Fruit fly (Drosophila melanogaster) whole organism, embryonic: Measurements from ENCODE around the gene Snup.

ENCODE experiments used
- Bgb ChIP-seq: fragments of 200-800 bp; sonication (Bioruptor generic); IDR thresholded peaks from 2 replicates; pipeline ENCODE4 v1.3.6; 2022; ENCODE audit warnings: missing biosample characterization, missing genetic modification characterization; ENCODE audit not compliant: partially characterized antibody
- CG10147 ChIP-seq: fragments of 200-800 bp; sonication (Bioruptor generic); optimal IDR thresholded peaks from 2 replicates; lab custom pipeline; 2019; ENCODE audit warnings: missing biosample characterization, mild to moderate bottlenecking, missing genetic modification characterization, moderate library complexity
- CG10366 ChIP-seq: fragments of 200-800 bp; sonication (Bioruptor generic); IDR thresholded peaks from 2 replicates; pipeline ENCODE4 v1.3.6; 2022; ENCODE audit warnings: missing biosample characterization, missing genetic modification characterization
- CG10543 ChIP-seq: fragments of 200-800 bp; sonication (Bioruptor generic); optimal IDR thresholded peaks from 3 replicates; lab custom pipeline; 2017; ENCODE audit warnings: missing biosample characterization, mild to moderate bottlenecking, missing genetic modification characterization, moderate library complexity
- CG11093 ChIP-seq: fragments of 200-800 bp; sonication (Bioruptor generic); IDR thresholded peaks from 3 replicates; pipeline ENCODE4 v1.3.6; 2022; ENCODE audit warnings: missing biosample characterization, missing genetic modification characterization
- CG11398 ChIP-seq: fragments of 200-800 bp; sonication (Bioruptor generic); optimal IDR thresholded peaks from 2 replicates; lab custom pipeline; 2016; ENCODE audit warnings: missing biosample characterization, missing genetic modification characterization
- CG12071 ChIP-seq: fragments of 200-800 bp; sonication (Bioruptor generic); optimal IDR thresholded peaks from 3 replicates; lab custom pipeline; 2018; ENCODE audit warnings: missing biosample characterization, mild to moderate bottlenecking, missing genetic modification characterization
- CG12236 ChIP-seq: fragments of 200-800 bp; sonication (Bioruptor generic); optimal IDR thresholded peaks from 2 replicates; lab custom pipeline; 2016; ENCODE audit warnings: missing biosample characterization, missing genetic modification characterization
- CG12659 ChIP-seq: fragments of 200-800 bp; sonication (Bioruptor generic); optimal IDR thresholded peaks from 3 replicates; lab custom pipeline; 2017; ENCODE audit warnings: mild to moderate bottlenecking, missing biosample characterization, missing genetic modification reagents, missing genetic modification characterization
- CG12744 ChIP-seq: fragments of 200-800 bp; sonication (Bioruptor generic); optimal IDR thresholded peaks from 2 replicates; lab custom pipeline; 2016; ENCODE audit warnings: missing biosample characterization, missing genetic modification characterization
- CG14710 ChIP-seq: fragments of 200-800 bp; sonication (Bioruptor generic); optimal IDR thresholded peaks from 3 replicates; lab custom pipeline; 2019; ENCODE audit warnings: missing biosample characterization, mild to moderate bottlenecking, missing genetic modification characterization, moderate library complexity
- CG16813 ChIP-seq: fragments of 200-800 bp; sonication (Bioruptor generic); IDR thresholded peaks from 3 replicates; pipeline ENCODE4 v1.3.6; 2022; ENCODE audit warnings: missing biosample characterization, missing genetic modification characterization; ENCODE audit not compliant: partially characterized antibody
- CG17359 ChIP-seq: fragments of 200-800 bp; sonication (Bioruptor generic); optimal IDR thresholded peaks from 3 replicates; lab custom pipeline; 2018; ENCODE audit warnings: missing biosample characterization, mild to moderate bottlenecking, missing genetic modification characterization, moderate library complexity
- CG2129 ChIP-seq: fragments of 200-800 bp; sonication (Bioruptor generic); IDR thresholded peaks from 2 replicates; pipeline ENCODE4 v1.3.6; 2022; ENCODE audit warnings: missing biosample characterization, missing genetic modification characterization; ENCODE audit not compliant: partially characterized antibody
- CG4424 ChIP-seq: fragments of 200-800 bp; sonication (Bioruptor generic); optimal IDR thresholded peaks from 3 replicates; lab custom pipeline; 2016; ENCODE audit warnings: missing biosample characterization, missing genetic modification characterization
- CG4730 ChIP-seq: fragments of 200-800 bp; sonication (Bioruptor generic); IDR thresholded peaks from 2 replicates; pipeline ENCODE4 v1.3.6; 2022; ENCODE audit warnings: missing biosample characterization, missing genetic modification characterization
- CG5245 ChIP-seq: fragments of 200-800 bp; sonication (Bioruptor generic); optimal IDR thresholded peaks from 3 replicates; lab custom pipeline; 2016; ENCODE audit warnings: missing biosample characterization, missing genetic modification characterization
- CG6791 ChIP-seq: fragments of 200-800 bp; sonication (Bioruptor generic); IDR thresholded peaks from 3 replicates; pipeline ENCODE4 v1.3.6; 2022; ENCODE audit warnings: missing biosample characterization, missing genetic modification characterization; ENCODE audit not compliant: partially characterized antibody
- D19A ChIP-seq: fragments of 200-800 bp; optimal IDR thresholded peaks from 3 replicates; lab custom pipeline; 2019; ENCODE audit warnings: missing biosample characterization, mild to moderate bottlenecking, missing genetic modification characterization, moderate library complexity
- Dfd ChIP-seq, 2 experiments: fragments of >200 bp; optimal IDR thresholded peaks; 2 replicates each; lab custom pipeline; 2017; ENCODE audit warnings: missing biosample characterization in 2 of 2, missing genetic modification characterization in 2 of 2
- Doc3 ChIP-seq: fragments of 200-800 bp; sonication (Bioruptor generic); IDR thresholded peaks from 3 replicates; pipeline ENCODE4 v1.3.6; 2022; ENCODE audit warnings: missing biosample characterization, missing genetic modification characterization; ENCODE audit not compliant: partially characterized antibody
- Dp ChIP-seq: fragments of 200-800 bp; sonication (Bioruptor generic); optimal IDR thresholded peaks from 2 replicates; lab custom pipeline; 2018; ENCODE audit warnings: missing biosample characterization, mild to moderate bottlenecking, missing genetic modification characterization, moderate library complexity
- Fer1 ChIP-seq: fragments of 200-800 bp; sonication (Bioruptor generic); optimal IDR thresholded peaks from 2 replicates; lab custom pipeline; 2017; ENCODE audit warnings: missing biosample characterization, mild to moderate bottlenecking, missing genetic modification characterization
- Hmx ChIP-seq: fragments of 200-800 bp; sonication (Bioruptor generic); optimal IDR thresholded peaks from 2 replicates; lab custom pipeline; 2016; ENCODE audit warnings: missing biosample characterization, missing genetic modification characterization
- Hr3 ChIP-seq: fragments of 200-800 bp; sonication (Bioruptor generic); optimal IDR thresholded peaks from 3 replicates; lab custom pipeline; 2016; ENCODE audit warnings: missing biosample characterization, missing genetic modification characterization
- MESR4 ChIP-seq: fragments of 200-800 bp; sonication (Bioruptor generic); optimal IDR thresholded peaks from 2 replicates; lab custom pipeline; 2018; ENCODE audit warnings: missing biosample characterization, mild to moderate bottlenecking, missing genetic modification characterization, moderate library complexity
- Sox100B ChIP-seq: fragments of 200-800 bp; sonication (Bioruptor generic); optimal IDR thresholded peaks from 3 replicates; lab custom pipeline; 2018; ENCODE audit warnings: missing biosample characterization, mild to moderate bottlenecking, missing genetic modification characterization
- ash1 ChIP-seq: fragments of 200-800 bp; sonication (Bioruptor generic); optimal IDR thresholded peaks from 2 replicates; lab custom pipeline; 2018; ENCODE audit warnings: missing biosample characterization, mild to moderate bottlenecking, missing genetic modification characterization
- bowl ChIP-seq: fragments of 200-800 bp; sonication (Bioruptor generic); IDR thresholded peaks from 2 replicates; pipeline ENCODE4 v1.3.6; 2022; ENCODE audit warnings: missing biosample characterization, missing genetic modification characterization
- btn ChIP-seq: fragments of 200-800 bp; sonication (Bioruptor generic); optimal IDR thresholded peaks from 2 replicates; lab custom pipeline; 2016; ENCODE audit warnings: missing biosample characterization, missing genetic modification characterization
- cad ChIP-seq: fragments of >200 bp; optimal IDR thresholded peaks from 2 replicates; lab custom pipeline; 2017; ENCODE audit warnings: missing biosample characterization, missing genetic modification characterization
- cas ChIP-seq: fragments of 200-800 bp; sonication (Bioruptor generic); IDR thresholded peaks from 2 replicates; pipeline ENCODE4 v1.3.6; 2022; ENCODE audit warnings: missing biosample characterization, missing genetic modification characterization
- caup ChIP-seq: fragments of 200-800 bp; sonication (Bioruptor generic); optimal IDR thresholded peaks from 3 replicates; lab custom pipeline; 2017; ENCODE audit warnings: missing biosample characterization, mild to moderate bottlenecking, missing genetic modification characterization, moderate library complexity; ENCODE audit not compliant: severe bottlenecking
- da ChIP-seq: fragments of 200-800 bp; sonication (Bioruptor generic); optimal IDR thresholded peaks from 2 replicates; lab custom pipeline; 2016; ENCODE audit warnings: missing biosample characterization, missing genetic modification characterization
- dimm ChIP-seq: fragments of 200-800 bp; sonication (Bioruptor generic); IDR thresholded peaks from 2 replicates; pipeline ENCODE4 v1.3.6; 2022; ENCODE audit warnings: missing biosample characterization, missing genetic modification characterization
- esg ChIP-seq: fragments of 200-800 bp; sonication (Bioruptor generic); conservative IDR thresholded peaks from 2 replicates; pipeline ENCODE4 v1.3.6; 2022; ENCODE audit warnings: missing biosample characterization, missing genetic modification characterization
- fd102C ChIP-seq: fragments of 200-800 bp; sonication (Bioruptor generic); optimal IDR thresholded peaks from 2 replicates; lab custom pipeline; 2018; ENCODE audit warnings: missing biosample characterization, mild to moderate bottlenecking, missing genetic modification characterization, moderate library complexity
- fd3F ChIP-seq: fragments of 200-800 bp; sonication (Bioruptor generic); optimal IDR thresholded peaks from 2 replicates; lab custom pipeline; 2018; ENCODE audit warnings: missing biosample characterization, mild to moderate bottlenecking, missing genetic modification characterization, moderate library complexity
- fu2 ChIP-seq: fragments of 200-800 bp; sonication (Bioruptor generic); optimal IDR thresholded peaks from 2 replicates; lab custom pipeline; 2016; ENCODE audit warnings: missing biosample characterization, missing genetic modification characterization
- gce ChIP-seq: fragments of 200-800 bp; sonication (Bioruptor generic); IDR thresholded peaks from 3 replicates; pipeline ENCODE4 v1.3.6; 2022; ENCODE audit warnings: missing biosample characterization, missing genetic modification characterization
- gt ChIP-seq: fragments of 200-800 bp; sonication (Bioruptor generic); IDR thresholded peaks from 2 replicates; pipeline ENCODE4 v1.3.6; 2022; ENCODE audit warnings: missing biosample characterization, missing genetic modification characterization
- jing ChIP-seq: fragments of 200-800 bp; sonication (Bioruptor generic); optimal IDR thresholded peaks from 2 replicates; lab custom pipeline; 2018; ENCODE audit warnings: missing biosample characterization, mild to moderate bottlenecking, missing genetic modification characterization
- lbe ChIP-seq: fragments of 200-800 bp; sonication (Bioruptor generic); optimal IDR thresholded peaks from 2 replicates; lab custom pipeline; 2016; ENCODE audit warnings: missing biosample characterization, mild to moderate bottlenecking, missing genetic modification characterization
- nom ChIP-seq: fragments of 200-800 bp; sonication (Bioruptor generic); optimal IDR thresholded peaks from 2 replicates; lab custom pipeline; 2017; ENCODE audit warnings: missing biosample characterization, missing genetic modification characterization, mild to moderate bottlenecking, moderate library complexity, missing genetic modification reagents
- pum ChIP-seq: fragments of 200-800 bp; sonication (Bioruptor generic); optimal IDR thresholded peaks from 2 replicates; lab custom pipeline; 2016; ENCODE audit warnings: missing biosample characterization, missing genetic modification characterization
- seq ChIP-seq: fragments of 200-800 bp; sonication (Bioruptor generic); IDR thresholded peaks from 2 replicates; pipeline ENCODE4 v1.3.6; 2022; ENCODE audit warnings: missing biosample characterization, missing genetic modification characterization
- trh ChIP-seq: fragments of 200-800 bp; sonication (Bioruptor generic); optimal IDR thresholded peaks from 2 replicates; lab custom pipeline; 2016; ENCODE audit warnings: missing biosample characterization, missing genetic modification characterization
- unpg ChIP-seq: fragments of 200-800 bp; sonication (Bioruptor generic); optimal IDR thresholded peaks from 3 replicates; lab custom pipeline; 2018; ENCODE audit warnings: missing biosample characterization, mild to moderate bottlenecking, missing genetic modification characterization, moderate library complexity
- wek ChIP-seq: fragments of 200-800 bp; sonication (Bioruptor generic); optimal IDR thresholded peaks from 3 replicates; lab custom pipeline; 2018; ENCODE audit warnings: missing biosample characterization, mild to moderate bottlenecking, missing genetic modification characterization, moderate library complexity
- zen ChIP-seq: fragments of 200-800 bp; sonication (Bioruptor generic); optimal IDR thresholded peaks from 3 replicates; lab custom pipeline; 2018; ENCODE audit warnings: missing biosample characterization, mild to moderate bottlenecking, missing genetic modification characterization, moderate library complexity
- zf30C ChIP-seq: fragments of 200-800 bp; sonication (Bioruptor generic); optimal IDR thresholded peaks from 3 replicates; lab custom pipeline; 2018; ENCODE audit warnings: missing biosample characterization, mild to moderate bottlenecking, missing genetic modification characterization

The Snup gene

dm6 chr3L:2651800-2652199 is at the start of gene Snup, which contains the start of the genes ProRS-m and CG42304 (continued):
- no peak for TF ChIP-seq CG10543 (GFP tag; lab: Kevin White, UChicago)
- TF ChIP-seq lbe: no peak
- no peak for TF ChIP-seq fd102C (GFP tag; lab: Kevin White, UChicago)
- TF ChIP-seq CG6791: no peak
- TF ChIP-seq trh (GFP tag; lab: Kevin White, UChicago): no peak
- TF ChIP-seq Doc3: no peak
- no peak for TF ChIP-seq wek (GFP tag; lab: Kevin White, UChicago)
- no peak for TF ChIP-seq D19A (tag; lab: Kevin White, UChicago)
- no peak for TF ChIP-seq MESR4 (GFP tag; lab: Kevin White, UChicago)
- no peak for TF ChIP-seq bowl (GFP tag; lab: Robert Waterston, UW)
- peak; percentile 61 for TF ChIP-seq CG10366 (GFP tag; lab: Robert Waterston, UW)
- no peak for TF ChIP-seq CG12236
- TF ChIP-seq CG14710 (tag; lab: Kevin White, UChicago): peak; percentile 89
- peak; percentile 34 for TF ChIP-seq CG10147 (GFP tag; lab: Kevin White, UChicago)
- no peak for TF ChIP-seq pum
- no peak for TF ChIP-seq Sox100B (GFP tag; lab: Kevin White, UChicago)
- no peak for TF ChIP-seq cas (GFP tag; lab: Robert Waterston, UW)
- peak; percentile 15 for TF ChIP-seq Dp (GFP tag; lab: Kevin White, UChicago)
- TF ChIP-seq dimm (GFP tag; lab: Robert Waterston, UW): peak; percentile 32; the same call in 1 of the 2 replicates
- no peak for TF ChIP-seq CG12744 (GFP tag; lab: Kevin White, UChicago)
- no peak for TF ChIP-seq seq
- no peak for TF ChIP-seq caup (GFP tag; lab: Kevin White, UChicago)
- no peak for TF ChIP-seq cad (GFP tag; lab: Kevin White, UChicago)
- TF ChIP-seq gt (GFP tag; lab: Robert Waterston, UW): no peak
- TF ChIP-seq nom (GFP tag; lab: Kevin White, UChicago): no peak
- TF ChIP-seq Hmx (GFP tag; lab: Kevin White, UChicago): no peak
- peak; percentile 65 for TF ChIP-seq esg (GFP tag; lab: Robert Waterston, UW)
- TF ChIP-seq CG11398 (GFP tag; lab: Kevin White, UChicago): no peak
- TF ChIP-seq CG12071 (GFP tag; lab: Kevin White, UChicago): no peak
- peak; percentile 68; the same call in 1 of the 2 replicates for TF ChIP-seq CG4730 (GFP tag; lab: Robert Waterston, UW)
- no peak for TF ChIP-seq CG16813 (GFP tag; lab: Robert Waterston, UW)
- TF ChIP-seq gce (GFP tag; lab: Robert Waterston, UW): no peak
- TF ChIP-seq CG5245: no peak
- TF ChIP-seq zen (tag; lab: Kevin White, UChicago): peak; percentile 66
- no peak for TF ChIP-seq CG4424 (GFP tag; lab: Kevin White, UChicago)
- no peak for TF ChIP-seq jing
- TF ChIP-seq fu2 (GFP tag; lab: Kevin White, UChicago): no peak
- TF ChIP-seq zf30C: peak; percentile 81
- no peak for TF ChIP-seq ash1
- TF ChIP-seq CG17359 (tag; lab: Kevin White, UChicago): no peak
- peak; percentile 25 for TF ChIP-seq CG12659 (GFP tag; lab: Kevin White, UChicago)
- no peak for TF ChIP-seq Bgb (GFP tag; lab: Robert Waterston, UW)
- no peak for TF ChIP-seq CG11093 (GFP tag; lab: Robert Waterston, UW)
- TF ChIP-seq da (GFP tag; lab: Kevin White, UChicago): no peak
- no peak for TF ChIP-seq unpg (GFP tag; lab: Kevin White, UChicago)
- TF ChIP-seq CG2129 (GFP tag; lab: Robert Waterston, UW): no peak
- no peak for TF ChIP-seq Dfd (GFP tag; optimal IDR thresholded peaks at IDR 0.05; lab: Kevin White, UChicago)
- no peak for TF ChIP-seq Fer1
- peak; percentile 26 for TF ChIP-seq fd3F (GFP tag; lab: Kevin White, UChicago)
- TF ChIP-seq btn (GFP tag; lab: Kevin White, UChicago): no peak
- TF ChIP-seq Hr3 (GFP tag; lab: Kevin White, UChicago): peak; percentile 58
